Worm (Caenorhabditis elegans): ENCODE results near the gene ctsa-1.1.

ctsa-1.1 gene

ce11 chrII:4728687-4729086, 8.8 kb upstream of the ctsa-1.1 start:
- TF ChIP-seq W03F9.2 (tag; optimal IDR thresholded peaks at IDR 0.05) (peak; percentile 29), dao-5 (tag; optimal IDR thresholded peaks at IDR 0.05) (no peak)

ce11 chrII:4729733-4730132, 7.7 kb upstream of the ctsa-1.1 start, which contains the start of gene F41C3.7:
F41C3.7 (plus strand) TSS chrII:4730033.
- no peak for TF ChIP-seq him-1 (tag; optimal IDR thresholded peaks at IDR 0.05)
- TF ChIP-seq W03F9.2 (tag; optimal IDR thresholded peaks at IDR 0.05): no peak
- TF ChIP-seq dao-5 (tag; optimal IDR thresholded peaks at IDR 0.05): no peak

ce11 chrII:4733848-4734247, 3.6 kb upstream of the ctsa-1.1 start, which contains the start of gene F41C3.11:
F41C3.11 (minus strand) TSS chrII:4733948.
- TF ChIP-seq dao-5 (tag; optimal IDR thresholded peaks at IDR 0.05) (no peak), W03F9.2 (tag; optimal IDR thresholded peaks at IDR 0.05) (no peak), him-1 (tag; optimal IDR thresholded peaks at IDR 0.05) (no peak)

ce11 chrII:4734477-4734876, 3.0 kb upstream of the ctsa-1.1 start:
- TF ChIP-seq dao-5 (tag; optimal IDR thresholded peaks at IDR 0.05) (no peak), him-1 (tag; optimal IDR thresholded peaks at IDR 0.05) (no peak), W03F9.2 (tag; optimal IDR thresholded peaks at IDR 0.05) (no peak)

DNA sequence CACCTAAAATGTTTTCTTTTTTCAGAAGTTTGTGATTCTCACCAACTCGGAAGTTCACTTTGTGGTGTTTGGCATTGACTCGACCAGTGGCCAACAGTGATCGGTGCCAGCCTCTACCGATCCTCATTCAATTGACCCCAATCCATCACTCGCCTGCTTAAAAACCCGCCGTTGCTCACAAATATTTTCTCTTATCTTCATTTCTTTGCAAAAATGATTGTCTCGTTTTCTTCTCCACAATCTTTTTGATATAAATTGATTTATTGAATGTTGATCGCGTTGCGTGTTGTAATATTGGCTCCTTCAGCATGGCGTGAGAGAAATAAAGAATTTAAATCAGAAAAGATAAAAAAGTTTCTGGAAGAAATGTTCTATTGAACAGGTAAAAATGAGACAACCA, 863 bp upstream of the ctsa-1.1 start:
- TF ChIP-seq him-1 (tag; optimal IDR thresholded peaks at IDR 0.05) (no peak), dao-5 (tag; optimal IDR thresholded peaks at IDR 0.05) (no peak), W03F9.2 (tag; optimal IDR thresholded peaks at IDR 0.05) (no peak)

ce11 chrII:4739984-4740462, 2.6 kb downstream of the ctsa-1.1 start, which contains the start of gene eas-1:
eas-1 (plus strand) TSS chrII:4740412.
- TF ChIP-seq him-1 (tag; optimal IDR thresholded peaks at IDR 0.05) (peak; percentile 57), W03F9.2 (tag; optimal IDR thresholded peaks at IDR 0.05) (peak; percentile 86), dao-5 (tag; optimal IDR thresholded peaks at IDR 0.05) (no peak)

DNA sequence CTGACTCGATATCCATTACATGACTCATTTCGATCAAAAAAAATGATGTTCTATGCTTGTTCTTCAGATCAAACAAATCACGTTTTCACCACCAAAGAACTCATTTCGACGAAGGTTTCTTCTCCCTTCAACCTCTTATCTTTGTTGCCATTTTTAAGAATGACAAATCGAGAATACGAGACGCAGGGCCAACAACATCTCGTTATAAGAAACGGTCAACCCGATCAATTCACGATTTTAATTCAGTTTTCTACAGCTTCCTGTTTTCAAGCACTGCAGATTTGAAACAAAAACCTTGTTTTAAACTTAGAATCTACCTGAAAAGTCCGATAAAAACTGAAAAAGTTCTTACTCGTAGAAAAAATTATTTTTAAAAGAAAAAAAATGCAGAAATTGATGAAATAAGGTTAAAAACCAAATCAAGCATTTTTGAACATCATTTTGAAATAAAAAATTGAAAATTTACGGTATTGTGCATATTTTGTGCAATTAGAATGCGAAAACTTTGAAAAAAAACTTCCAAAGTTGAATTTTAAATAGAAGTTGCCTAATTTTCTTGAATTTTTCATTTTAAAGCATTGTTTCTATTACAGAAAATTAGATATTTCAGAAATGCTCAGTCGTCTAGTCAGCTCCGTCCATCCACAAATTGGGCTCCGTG, 4.2 kb downstream of the ctsa-1.1 start, which contains the start of gene acs-11:
TSS of gene acs-11 (plus strand) at position 611 of the 661 bp plus-strand sequence.
- no peak for TF ChIP-seq him-1 (tag; optimal IDR thresholded peaks at IDR 0.05)
- TF ChIP-seq W03F9.2 (tag; optimal IDR thresholded peaks at IDR 0.05): no peak
- no peak for TF ChIP-seq dao-5 (tag; optimal IDR thresholded peaks at IDR 0.05)

DNA sequence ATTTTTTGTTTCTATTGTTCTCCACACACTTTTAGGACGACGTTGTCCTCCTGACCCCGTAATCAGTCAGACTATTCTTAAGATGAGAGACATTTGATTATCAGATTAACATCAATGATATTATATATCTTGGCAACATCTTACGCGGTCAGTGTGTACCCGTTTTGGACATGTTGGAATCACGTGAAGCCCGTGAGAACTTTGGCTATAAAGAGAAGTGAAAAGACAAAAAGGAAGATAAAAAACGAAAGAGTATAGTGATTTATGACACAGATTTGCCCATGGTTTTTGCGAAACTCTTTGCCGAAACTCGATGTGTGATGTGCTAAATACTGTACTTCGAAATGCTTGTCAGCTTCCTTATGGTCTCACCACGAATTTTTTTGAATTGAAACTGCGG, 7.8 kb downstream of the ctsa-1.1 start:
- no peak for TF ChIP-seq W03F9.2 (tag; optimal IDR thresholded peaks at IDR 0.05)
- no peak for TF ChIP-seq him-1 (tag; optimal IDR thresholded peaks at IDR 0.05)
- no peak for TF ChIP-seq dao-5 (tag; optimal IDR thresholded peaks at IDR 0.05)

DNA sequence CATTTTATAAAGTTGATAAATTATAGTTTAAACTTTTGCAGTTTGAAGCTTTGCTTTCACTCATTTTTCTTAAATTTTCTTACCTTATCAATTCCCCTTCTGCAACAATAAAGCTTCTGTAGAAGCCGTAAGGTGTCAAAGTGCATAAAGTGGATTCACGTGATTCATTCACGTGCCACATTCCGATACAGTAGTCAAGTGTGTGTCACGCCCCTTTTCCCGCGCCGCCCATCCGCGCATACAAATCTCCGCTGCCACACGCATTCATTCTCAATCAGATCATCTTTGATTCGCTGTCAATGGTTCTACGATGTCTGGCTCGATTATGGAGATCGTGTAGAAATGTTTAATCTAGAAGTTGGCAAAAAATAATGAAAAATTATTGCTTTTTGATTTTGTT, 9.6 kb downstream of the ctsa-1.1 start:
- TF ChIP-seq him-1 (tag; optimal IDR thresholded peaks at IDR 0.05): no peak
- TF ChIP-seq W03F9.2 (tag; optimal IDR thresholded peaks at IDR 0.05): no peak
- TF ChIP-seq dao-5 (tag; optimal IDR thresholded peaks at IDR 0.05): no peak

DNA sequence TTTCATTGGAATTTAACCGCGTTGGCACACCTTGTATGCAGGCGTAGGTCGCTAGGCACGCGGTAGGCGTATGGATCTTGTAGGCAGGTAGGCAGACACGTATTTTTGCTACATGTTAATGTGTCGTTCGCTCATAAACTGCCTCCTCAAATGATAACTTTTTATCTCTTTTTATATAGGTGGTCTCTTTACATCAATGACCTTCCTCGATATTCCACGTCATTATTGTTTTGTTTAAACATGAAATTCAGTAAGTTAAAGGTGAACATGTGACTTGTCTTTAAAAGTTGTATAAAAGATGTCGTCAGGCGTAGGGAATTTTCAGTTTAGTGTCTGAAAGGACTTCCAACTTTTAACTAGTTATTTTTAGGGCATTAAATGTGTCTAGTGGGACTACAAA, 10.2 kb downstream of the ctsa-1.1 start:
- no peak for TF ChIP-seq him-1 (tag; optimal IDR thresholded peaks at IDR 0.05)
- TF ChIP-seq dao-5 (tag; optimal IDR thresholded peaks at IDR 0.05): no peak
- no peak for TF ChIP-seq W03F9.2 (tag; optimal IDR thresholded peaks at IDR 0.05)

ce11 chrII:4748374-4748773, 10.9 kb downstream of the ctsa-1.1 start:
- no peak for TF ChIP-seq W03F9.2 (tag; optimal IDR thresholded peaks at IDR 0.05)
- TF ChIP-seq him-1 (tag; optimal IDR thresholded peaks at IDR 0.05): no peak
- no peak for TF ChIP-seq dao-5 (tag; optimal IDR thresholded peaks at IDR 0.05)

DNA sequence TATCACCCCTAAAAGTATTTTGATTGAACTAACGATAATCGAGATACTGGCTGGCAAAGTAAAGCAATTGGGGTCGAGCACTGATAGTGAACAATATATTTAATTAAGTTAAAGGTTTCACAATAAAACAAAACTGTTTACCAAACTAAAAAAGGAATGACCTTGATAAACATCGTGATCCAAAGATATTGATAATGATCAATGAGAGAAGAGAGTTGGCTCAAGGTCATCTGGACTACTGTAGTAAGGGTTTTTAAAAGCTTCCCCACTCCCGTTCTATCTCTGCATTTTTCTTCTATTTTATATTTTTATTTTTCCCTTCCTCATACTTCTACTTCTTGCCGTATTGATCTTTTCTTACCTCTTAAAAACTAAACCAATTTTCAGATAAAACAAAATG, 12.1 kb downstream of the ctsa-1.1 start, which contains the start of gene F41C3.2:
TSS of gene F41C3.2 (plus strand) at position 388 of the 400 bp plus-strand sequence.
- TF ChIP-seq dao-5 (tag; optimal IDR thresholded peaks at IDR 0.05): no peak
- no peak for TF ChIP-seq W03F9.2 (tag; optimal IDR thresholded peaks at IDR 0.05)
- TF ChIP-seq him-1 (tag; optimal IDR thresholded peaks at IDR 0.05): no peak

DNA sequence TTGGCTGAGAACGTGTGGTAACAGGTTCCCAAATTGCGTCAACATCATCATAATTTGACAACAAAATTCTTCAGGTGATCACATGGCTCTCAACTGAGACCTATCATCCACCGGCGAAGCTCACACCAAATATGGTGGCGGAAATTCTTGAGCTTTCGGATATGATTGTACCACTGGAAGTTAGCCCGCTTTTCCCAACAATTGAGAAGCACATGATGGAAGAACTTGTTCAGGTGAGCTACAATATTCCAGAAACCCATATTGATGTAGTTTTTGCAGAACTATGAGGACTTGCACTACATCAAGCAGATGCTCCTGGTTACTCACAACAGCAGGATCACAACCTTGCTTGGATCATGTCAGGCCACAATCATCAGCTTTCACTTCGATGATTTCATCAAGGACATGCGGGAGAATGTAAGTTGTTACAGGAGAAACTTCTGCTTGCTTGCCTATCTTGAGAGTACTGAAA, 14.8 kb downstream of the ctsa-1.1 start, which contains the start of gene F41C3.1:
TSS of gene F41C3.1 (plus strand) at position 51 of the 472 bp plus-strand sequence.
- no peak for TF ChIP-seq him-1 (tag; optimal IDR thresholded peaks at IDR 0.05)
- no peak for TF ChIP-seq dao-5 (tag; optimal IDR thresholded peaks at IDR 0.05)
- no peak for TF ChIP-seq W03F9.2 (tag; optimal IDR thresholded peaks at IDR 0.05)

DNA sequence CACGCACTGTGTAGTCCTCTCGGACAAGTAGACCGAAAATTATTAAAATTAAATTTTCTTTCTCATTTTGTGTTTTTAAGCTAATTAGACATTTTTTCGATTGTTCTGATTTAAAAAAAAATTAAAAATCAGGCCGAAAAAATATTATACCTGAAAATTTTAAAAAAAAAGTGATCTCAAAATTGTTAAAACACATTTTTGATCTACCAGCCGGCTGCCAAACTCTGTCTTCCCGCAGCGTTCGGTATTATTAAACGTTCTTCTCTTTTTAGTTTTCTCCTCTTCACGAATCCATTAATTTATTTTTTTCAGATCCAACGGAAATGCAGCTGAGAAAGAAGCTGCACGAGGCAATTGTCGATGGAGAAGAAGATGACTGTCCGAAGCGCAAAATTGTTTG, 15.7 kb downstream of the ctsa-1.1 start, which contains the start of gene C27D9.1:
TSS of gene C27D9.1 (plus strand) at position 281 of the 400 bp plus-strand sequence.
- TF ChIP-seq him-1 (tag; optimal IDR thresholded peaks at IDR 0.05) (no peak), dao-5 (tag; optimal IDR thresholded peaks at IDR 0.05) (no peak), W03F9.2 (tag; optimal IDR thresholded peaks at IDR 0.05) (no peak)
